Fruit fly (Drosophila melanogaster): ENCODE data around the gene CG41099.

Gene CG41099

dm6 chr3R:3846482-3847046 is at the start of gene CG41099:
TSS of gene CG41099 (plus strand) at chr3R:3846729.
- TF ChIP-seq CTCF (optimal IDR thresholded peaks at IDR 0.05) (peak in 1 of 2 experiments; percentile 7), CG8478 (optimal IDR thresholded peaks at IDR 0.05) (no peak)

- no peak for TF ChIP-seq CTCF (optimal IDR thresholded peaks at IDR 0.05)
- TF ChIP-seq CG8478 (optimal IDR thresholded peaks at IDR 0.05) = no peak
Observed at dm6 chr3R:3842929-3843328, 3.6 kb upstream of the CG41099 start.

dm6 chr3R:3845765-3846164 is 764 bp upstream of the CG41099 start:
- TF ChIP-seq CG8478 (optimal IDR thresholded peaks at IDR 0.05) = no peak
- TF ChIP-seq CTCF (optimal IDR thresholded peaks at IDR 0.05) = no peak

dm6 chr3R:3888755-3889154 is 42.2 kb downstream of the CG41099 start:
- peak; percentile 63 to 71 for TF ChIP-seq CTCF (optimal IDR thresholded peaks at IDR 0.05)
- no peak for TF ChIP-seq CG8478 (optimal IDR thresholded peaks at IDR 0.05)
